Fruit fly (Drosophila melanogaster): Measurements from ENCODE around the gene CG1578.
A peak's percentile ranks its signal among the peaks of the same experiment; 100 is the strongest.

CG1578 gene

DNA sequence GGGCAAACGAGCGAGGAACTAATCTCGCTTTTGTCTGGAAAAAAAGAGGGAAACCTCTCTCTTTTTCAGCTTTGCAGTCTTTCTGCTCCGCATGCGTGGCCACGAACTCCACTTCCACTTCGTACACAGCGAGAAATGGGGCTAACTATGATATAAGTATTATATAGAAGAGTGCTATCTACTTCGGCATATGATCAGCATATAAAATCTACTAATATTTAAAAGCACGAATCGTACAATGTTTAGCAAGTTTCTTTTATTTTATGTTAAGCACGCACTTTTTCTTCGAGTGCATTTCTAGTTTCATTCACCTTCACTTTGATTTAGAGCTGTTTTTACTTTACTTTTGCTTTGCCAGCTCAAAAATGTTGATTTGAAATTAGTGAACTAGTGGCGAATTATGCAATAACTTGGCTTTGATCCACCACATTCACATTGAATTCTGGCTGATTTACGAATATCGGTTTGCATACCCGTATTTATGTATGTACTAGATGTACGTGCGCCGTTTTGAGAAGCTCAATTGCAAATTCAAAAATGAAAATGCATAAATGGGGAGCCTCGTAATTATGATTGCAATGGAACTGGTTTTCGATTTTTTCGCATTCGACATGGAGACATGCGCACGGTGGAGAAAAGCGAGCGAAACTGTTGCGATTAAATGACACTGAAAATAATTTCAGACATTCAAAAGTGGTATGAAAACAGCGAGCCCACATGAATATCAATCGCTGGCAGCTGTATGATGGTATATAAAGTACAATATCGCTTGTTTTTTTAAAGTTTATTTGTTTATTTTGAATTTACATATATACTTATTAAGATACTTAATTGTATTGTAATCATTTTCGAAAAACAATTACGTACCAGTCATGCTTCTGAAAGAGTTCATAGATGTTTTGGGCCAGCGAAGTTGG is 41.4 kb upstream of the CG1578 start (continued):
- TF ChIP-seq lbe (GFP tag; optimal IDR thresholded peaks at IDR 0.05): no peak
- TF ChIP-seq esg (GFP tag; conservative IDR thresholded peaks at IDR 0.05): peak; percentile 51
- TF ChIP-seq bigmax (GFP tag; optimal IDR thresholded peaks at IDR 0.05): no peak
- TF ChIP-seq psq (GFP tag; optimal IDR thresholded peaks at IDR 0.05): no peak
- peak; percentile 44; the same call in 1 of the 3 replicates for TF ChIP-seq C15 (GFP tag; IDR thresholded peaks at IDR 0.05)
- no peak for TF ChIP-seq CG1832 (GFP tag; optimal IDR thresholded peaks at IDR 0.05)
- TF ChIP-seq CG12744 (GFP tag; optimal IDR thresholded peaks at IDR 0.05): no peak
- TF ChIP-seq CG15011 (GFP tag; optimal IDR thresholded peaks at IDR 0.05): peak; percentile 14
- TF ChIP-seq CG31388 (GFP tag; optimal IDR thresholded peaks at IDR 0.05): peak; percentile 27
- TF ChIP-seq Med (GFP tag): peak; percentile 97
- no peak for TF ChIP-seq nerfin-2 (GFP tag; IDR thresholded peaks at IDR 0.05; ENCODE audit: partially characterized antibody)
- TF ChIP-seq Eip74EF (GFP tag; optimal IDR thresholded peaks at IDR 0.05): peak in 1 of 2 experiments; percentile 91
- TF ChIP-seq ase (GFP tag; IDR thresholded peaks at IDR 0.05): peak; percentile 89
- peak; percentile 79 for TF ChIP-seq row (GFP tag; IDR thresholded peaks at IDR 0.05)
- peak; percentile 78 for TF ChIP-seq CG10366 (GFP tag; IDR thresholded peaks at IDR 0.05)
- no peak for TF ChIP-seq CG6683 (GFP tag; optimal IDR thresholded peaks at IDR 0.05)
- peak; percentile 23 for TF ChIP-seq fd3F (GFP tag; optimal IDR thresholded peaks at IDR 0.05)
- peak; percentile 32 for TF ChIP-seq twi (tag; optimal IDR thresholded peaks at IDR 0.05)
- TF ChIP-seq CG10321 (GFP tag; IDR thresholded peaks at IDR 0.05): no peak; the same call in 1 of the 2 replicates
- TF ChIP-seq CG5245 (GFP tag; optimal IDR thresholded peaks at IDR 0.05): peak; percentile 65
- peak; percentile 82 for TF ChIP-seq unpg (GFP tag; optimal IDR thresholded peaks at IDR 0.05)
- TF ChIP-seq abd-A (tag; optimal IDR thresholded peaks at IDR 0.05): no peak
- peak; percentile 11 for TF ChIP-seq Bteb2 (GFP tag; optimal IDR thresholded peaks at IDR 0.05)
- peak; percentile 84 for TF ChIP-seq Rfx (GFP tag; IDR thresholded peaks at IDR 0.05)
- TF ChIP-seq CG12299 (tag; optimal IDR thresholded peaks at IDR 0.05): no peak
- TF ChIP-seq wek (GFP tag; optimal IDR thresholded peaks at IDR 0.05): no peak
- TF ChIP-seq ERR (GFP tag; optimal IDR thresholded peaks at IDR 0.05): peak; percentile 44
- TF ChIP-seq fd96Cb (tag; optimal IDR thresholded peaks at IDR 0.05): peak; percentile 63
- no peak for TF ChIP-seq Myb (GFP tag; optimal IDR thresholded peaks at IDR 0.05)
- peak; percentile 94 for TF ChIP-seq CG2712 (tag; optimal IDR thresholded peaks at IDR 0.05)
- TF ChIP-seq CG13123 (GFP tag; optimal IDR thresholded peaks at IDR 0.05): no peak
- peak; percentile 77 for TF ChIP-seq slp2 (GFP tag; optimal IDR thresholded peaks at IDR 0.05)
- no peak for TF ChIP-seq eve (GFP tag; optimal IDR thresholded peaks at IDR 0.05)
- TF ChIP-seq Oaz (GFP tag; IDR thresholded peaks at IDR 0.05): peak; percentile 70
- peak; percentile 73; the same call in 1 of the 2 replicates for TF ChIP-seq peb (GFP tag; IDR thresholded peaks at IDR 0.05)
- TF ChIP-seq hb (GFP tag; IDR thresholded peaks at IDR 0.05; ENCODE audit: partially characterized antibody): no peak
- TF ChIP-seq ato (GFP tag; IDR thresholded peaks at IDR 0.05; ENCODE audit: partially characterized antibody): no peak
- TF ChIP-seq gcm2 (GFP tag; optimal IDR thresholded peaks at IDR 0.05): no peak
- peak; percentile 69 for TF ChIP-seq Asciz (GFP tag; optimal IDR thresholded peaks at IDR 0.05)
- no peak for TF ChIP-seq lov (optimal IDR thresholded peaks at IDR 0.05)
- peak; percentile 62; the same call in 1 of the 3 replicates for TF ChIP-seq lov (GFP tag; IDR thresholded peaks at IDR 0.05)
- TF ChIP-seq tx (GFP tag; optimal IDR thresholded peaks at IDR 0.05): no peak
- TF ChIP-seq CG17186 (GFP tag; optimal IDR thresholded peaks at IDR 0.05): peak; percentile 9
- peak; percentile 68 for TF ChIP-seq CG15269 (tag; optimal IDR thresholded peaks at IDR 0.05)
- peak; percentile 51 for TF ChIP-seq Meics (GFP tag; optimal IDR thresholded peaks at IDR 0.05)
- TF ChIP-seq CG10267 (tag; optimal IDR thresholded peaks at IDR 0.05): peak; percentile 51
- TF ChIP-seq gem (tag; optimal IDR thresholded peaks at IDR 0.05): peak; percentile 85
- TF ChIP-seq CG31224 (GFP tag; IDR thresholded peaks at IDR 0.05): peak; percentile 52

All from whole organism, embryonic.